Worm (Caenorhabditis elegans) whole organism, mixed stage, embryonic: ENCODE results near the gene srg-59.

Experiments used
- ceh-39 ChIP-seq: fragments of 150-350 bp; optimal IDR thresholded peaks from 2 replicates; lab custom pipeline; 2014; ENCODE audit warnings: missing biosample characterization, missing genetic modification characterization
- elt-3 ChIP-seq: fragments of 150-350 bp; optimal IDR thresholded peaks from 2 replicates; lab custom pipeline; 2014; ENCODE audit warnings: missing biosample characterization, missing genetic modification characterization
- lin-13 ChIP-seq: fragments of 150-350 bp; optimal IDR thresholded peaks from 2 replicates; lab custom pipeline; 2014; ENCODE audit warnings: missing biosample characterization, missing genetic modification characterization
- lsy-2 ChIP-seq: fragments of 150-350 bp; optimal IDR thresholded peaks from 2 replicates; lab custom pipeline; 2014; ENCODE audit warnings: missing biosample characterization, missing genetic modification characterization
- mep-1 ChIP-seq: fragments of 150-350 bp; optimal IDR thresholded peaks from 2 replicates; lab custom pipeline; 2017; ENCODE audit warnings: missing biosample characterization, missing genetic modification reagents, missing genetic modification characterization, inconsistent platforms
- nhr-28 ChIP-seq: fragments of 150-350 bp; optimal IDR thresholded peaks from 2 replicates; lab custom pipeline; 2014; ENCODE audit warnings: missing biosample characterization, missing genetic modification characterization
- tbx-8 ChIP-seq: fragments of 200-800 bp; sonication (Bioruptor generic); optimal IDR thresholded peaks from 2 replicates; lab custom pipeline; 2018; ENCODE audit warnings: mild to moderate bottlenecking, missing genetic modification characterization, moderate library complexity, missing compliant biosample characterization
- unc-62 ChIP-seq: fragments of 150-350 bp; optimal IDR thresholded peaks from 2 replicates; lab custom pipeline; 2014; ENCODE audit warnings: missing biosample characterization, missing genetic modification reagents, missing genetic modification characterization
- ztf-11 ChIP-seq: fragments of 150-350 bp; optimal IDR thresholded peaks from 2 replicates; lab custom pipeline; 2014; ENCODE audit warnings: missing biosample characterization, missing genetic modification characterization

DNA sequence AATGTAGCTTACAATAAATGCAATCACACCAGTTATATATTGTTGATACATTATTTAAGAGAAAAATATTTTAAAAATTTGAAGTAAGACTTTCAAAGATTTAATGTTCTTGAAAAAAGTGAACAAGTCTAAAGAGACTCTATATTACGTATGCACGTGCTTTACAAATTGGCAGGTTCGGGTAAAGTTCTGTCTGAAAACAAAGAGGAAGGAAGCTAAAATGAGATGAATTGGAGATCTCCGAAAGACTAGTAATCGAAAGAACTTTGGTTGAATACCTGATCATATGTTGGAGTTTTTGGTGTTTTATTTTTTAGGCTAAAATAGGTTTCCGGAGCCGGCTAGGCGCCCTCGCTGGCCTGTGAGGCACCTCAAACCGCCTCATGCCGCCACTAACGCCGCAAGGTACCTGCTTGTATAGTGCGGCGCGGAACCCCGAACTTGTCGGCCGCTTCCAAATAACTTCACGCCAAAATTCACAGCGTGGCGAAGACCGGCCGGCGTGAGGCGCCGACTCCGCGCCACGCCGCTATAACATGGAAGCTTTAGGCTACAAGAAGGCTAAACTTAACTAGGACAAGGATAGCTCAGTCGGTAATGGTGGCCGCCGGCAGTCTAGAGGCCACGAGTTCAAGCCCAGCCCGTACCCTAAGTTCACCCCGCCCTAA, 32.2 kb upstream of the srg-59 start, which contains the start of gene srx-28:
- TF ChIP-seq mep-1 (tag; lab: Kevin White, UChicago): no peak
- no peak for TF ChIP-seq ztf-11 (tag; lab: Kevin White, UChicago)
- TF ChIP-seq tbx-8 (GFP tag; lab: Kevin White, UChicago): no peak
- no peak for TF ChIP-seq lin-13 (tag; lab: Kevin White, UChicago)
- no peak for TF ChIP-seq elt-3 (tag; lab: Kevin White, UChicago)
- no peak for TF ChIP-seq lsy-2 (tag; lab: Kevin White, UChicago)
- TF ChIP-seq ceh-39 (tag; lab: Kevin White, UChicago): no peak
- TF ChIP-seq unc-62 (GFP tag; lab: Kevin White, UChicago): no peak
- no peak for TF ChIP-seq nhr-28 (tag; lab: Kevin White, UChicago)
